Worm (Caenorhabditis elegans): ENCODE results near the gene cpsf-2.

The cpsf-2 gene

DNA sequence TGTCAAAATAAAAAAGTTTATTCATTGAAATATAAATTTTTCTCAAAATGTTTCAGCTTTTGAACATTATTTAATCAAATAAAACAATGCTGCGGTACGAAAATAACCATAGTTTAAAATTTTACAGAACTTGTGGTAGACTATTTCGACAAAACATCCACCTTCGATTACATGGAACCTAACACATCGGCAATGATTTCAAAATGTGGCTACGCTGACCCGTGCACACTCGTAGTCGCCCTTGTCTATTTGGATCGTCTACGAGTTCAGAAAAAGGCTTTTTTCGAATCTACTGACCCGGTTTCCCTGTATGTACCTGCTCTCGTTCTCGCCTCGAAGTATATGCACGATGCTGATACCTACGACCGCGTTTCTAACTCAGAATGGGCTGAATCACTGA, 18.1 kb downstream of the cpsf-2 start:
- TF ChIP-seq ztf-23 (GFP tag; IDR thresholded peaks at IDR 0.05) (no peak), klf-2 (GFP tag; conservative IDR thresholded peaks at IDR 0.05) (no peak)

DNA sequence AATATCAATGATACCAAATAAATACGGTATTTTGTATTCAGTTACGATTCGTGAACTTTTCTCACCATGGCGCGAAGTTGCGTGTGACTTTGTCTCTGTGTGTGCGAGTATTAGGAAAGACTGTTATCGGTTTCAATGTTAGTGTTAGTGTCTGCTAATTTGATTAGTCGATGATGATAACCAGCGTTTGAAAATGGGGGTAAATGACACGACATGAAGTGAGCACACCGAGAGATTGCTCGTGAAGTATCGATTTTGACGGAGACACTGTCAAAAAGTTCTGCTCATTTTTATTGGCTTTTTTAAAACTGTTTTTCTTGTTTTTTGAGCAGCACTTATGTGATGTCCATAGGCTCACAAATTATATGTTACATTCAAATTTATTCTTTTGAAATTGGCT, 19.4 kb downstream of the cpsf-2 start:
- no peak for TF ChIP-seq ztf-29 (GFP tag; IDR thresholded peaks at IDR 0.05)
- no peak for TF ChIP-seq ztf-23 (GFP tag; IDR thresholded peaks at IDR 0.05)
- no peak for TF ChIP-seq T22C8.4 (GFP tag; IDR thresholded peaks at IDR 0.05)
- no peak for TF ChIP-seq tab-1 (GFP tag; IDR thresholded peaks at IDR 0.05)

DNA sequence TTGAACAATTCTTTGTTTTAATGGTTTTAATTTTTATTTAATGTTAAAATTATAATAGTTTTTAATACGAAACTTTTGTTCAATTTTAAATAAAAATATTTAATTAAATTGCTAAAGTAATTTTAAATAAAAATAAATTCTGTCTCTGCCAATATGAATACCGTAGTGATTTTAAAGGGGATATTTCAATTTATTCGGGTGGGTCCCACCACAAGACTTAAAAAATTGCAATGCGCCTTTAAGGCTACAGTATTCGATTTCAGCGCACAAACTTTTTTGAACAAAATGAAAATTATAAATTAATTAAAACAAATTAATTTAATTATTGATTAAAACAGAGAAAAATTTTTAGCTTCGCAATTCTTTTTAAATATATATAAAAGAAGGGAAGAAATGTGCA, 20.1 kb downstream of the cpsf-2 start:
- no peak for TF ChIP-seq tab-1 (GFP tag; IDR thresholded peaks at IDR 0.05)

DNA sequence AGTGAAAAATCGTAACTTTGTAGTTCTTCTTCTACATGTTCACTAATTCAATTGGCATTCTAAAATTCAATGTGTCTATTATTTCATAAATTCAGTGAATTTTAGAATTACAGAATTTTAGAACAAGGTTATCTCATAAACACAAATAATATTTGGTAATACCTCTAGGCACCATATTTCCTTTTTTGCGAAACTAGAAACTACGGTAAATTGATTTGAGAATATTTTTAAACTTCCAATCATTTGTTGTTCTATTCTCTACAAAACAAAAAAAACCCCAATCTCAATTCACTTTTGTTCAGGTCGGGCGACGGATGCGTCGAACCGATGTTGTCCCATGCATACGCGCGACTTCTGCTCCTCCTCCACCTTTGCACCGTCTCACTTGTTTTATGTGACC, 21.0 kb downstream of the cpsf-2 start, which contains the start of gene F09G2.1:
Gene F09G2.1 (plus strand): TSS at position 301 of the 400 bp plus-strand sequence.
- no peak for TF ChIP-seq tab-1 (GFP tag; IDR thresholded peaks at IDR 0.05)
- TF ChIP-seq ztf-29 (GFP tag; IDR thresholded peaks at IDR 0.05): no peak
- TF ChIP-seq med-1 (GFP tag; optimal IDR thresholded peaks at IDR 0.05; ENCODE audit: insufficient read depth): no peak
- TF ChIP-seq ref-1 (GFP tag; conservative IDR thresholded peaks at IDR 0.05): no peak
- TF ChIP-seq T22C8.4 (GFP tag; IDR thresholded peaks at IDR 0.05): no peak
- TF ChIP-seq ztf-23 (GFP tag; IDR thresholded peaks at IDR 0.05): no peak
- TF ChIP-seq flt-1 (GFP tag; IDR thresholded peaks at IDR 0.05): no peak
- TF ChIP-seq cog-1 (tag; optimal IDR thresholded peaks at IDR 0.05): no peak
- no peak for TF ChIP-seq klf-2 (GFP tag; conservative IDR thresholded peaks at IDR 0.05)

DNA sequence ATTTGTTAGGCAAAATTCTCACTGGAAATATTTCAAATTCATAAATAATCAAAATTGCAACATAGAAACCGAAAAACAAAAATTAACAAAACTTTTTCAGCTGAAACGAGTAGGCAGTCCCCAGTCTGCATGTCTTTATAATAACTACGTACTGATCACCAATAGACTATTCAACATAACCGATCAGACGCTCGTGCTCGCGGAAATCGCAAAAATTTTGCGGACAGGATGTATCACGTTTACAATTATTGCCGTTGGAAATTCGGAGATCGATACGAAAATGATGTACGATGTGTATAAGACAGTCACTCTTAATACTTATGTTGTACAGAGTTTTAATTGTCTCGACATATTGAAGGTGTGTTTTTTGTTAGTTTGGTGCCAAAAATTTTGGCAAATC, 22.4 kb downstream of the cpsf-2 start:
- TF ChIP-seq cog-1 (tag; optimal IDR thresholded peaks at IDR 0.05) (no peak), ref-1 (GFP tag; conservative IDR thresholded peaks at IDR 0.05) (no peak), klf-2 (GFP tag; conservative IDR thresholded peaks at IDR 0.05) (no peak), flt-1 (GFP tag; IDR thresholded peaks at IDR 0.05) (no peak), med-1 (GFP tag; optimal IDR thresholded peaks at IDR 0.05; ENCODE audit: insufficient read depth) (no peak), ztf-23 (GFP tag; IDR thresholded peaks at IDR 0.05) (no peak), tab-1 (GFP tag; IDR thresholded peaks at IDR 0.05) (no peak), T22C8.4 (GFP tag; IDR thresholded peaks at IDR 0.05) (no peak), ztf-29 (GFP tag; IDR thresholded peaks at IDR 0.05) (no peak)

DNA sequence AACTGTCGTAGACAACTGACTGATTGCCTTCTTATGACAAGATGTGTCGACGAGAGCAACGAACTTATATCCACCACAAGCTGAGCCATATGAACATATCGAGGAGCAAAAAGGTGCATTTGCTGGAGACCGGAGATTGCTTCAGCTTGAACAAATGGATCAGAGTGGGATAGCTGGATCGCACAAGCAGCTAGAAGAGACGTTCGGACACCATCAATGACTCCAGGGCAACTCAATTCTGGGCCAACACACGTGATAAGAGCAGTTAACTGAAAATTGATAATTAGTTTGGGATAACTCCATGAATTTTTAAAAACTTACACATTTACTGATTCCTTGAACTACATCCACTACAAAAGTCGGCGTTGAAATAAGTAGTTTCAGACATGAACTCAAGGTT, 30.0 kb downstream of the cpsf-2 start:
- TF ChIP-seq cog-1 (tag; optimal IDR thresholded peaks at IDR 0.05) (no peak), ref-1 (GFP tag; conservative IDR thresholded peaks at IDR 0.05) (no peak), klf-2 (GFP tag; conservative IDR thresholded peaks at IDR 0.05) (no peak), ztf-29 (GFP tag; IDR thresholded peaks at IDR 0.05) (no peak), med-1 (GFP tag; optimal IDR thresholded peaks at IDR 0.05; ENCODE audit: insufficient read depth) (no peak), tab-1 (GFP tag; IDR thresholded peaks at IDR 0.05) (no peak), flt-1 (GFP tag; IDR thresholded peaks at IDR 0.05) (no peak), ztf-23 (GFP tag; IDR thresholded peaks at IDR 0.05) (no peak), T22C8.4 (GFP tag; IDR thresholded peaks at IDR 0.05) (no peak)

DNA sequence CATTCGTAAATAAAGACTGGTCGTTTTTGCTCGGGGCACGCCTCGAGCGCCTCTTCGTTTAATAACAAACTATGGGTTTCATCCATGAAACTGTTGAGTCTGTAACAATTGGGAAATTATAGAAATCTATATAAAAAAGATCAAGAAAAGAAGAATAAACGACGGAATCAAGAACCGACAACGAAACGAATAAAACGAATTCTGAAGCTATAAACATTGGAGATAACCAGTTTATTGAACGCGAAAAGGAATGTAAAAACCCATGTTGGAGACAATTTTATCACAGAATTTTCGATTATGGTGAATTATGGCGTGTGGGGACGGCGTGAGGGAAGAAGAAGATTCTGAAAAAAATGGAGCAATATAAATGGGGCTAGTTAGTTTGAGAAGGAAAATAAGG, 35.8 kb downstream of the cpsf-2 start, which contains the start of gene soap-1:
Gene soap-1 (minus strand): TSS at position 101 of the 400 bp plus-strand sequence.
- TF ChIP-seq klf-2 (GFP tag; conservative IDR thresholded peaks at IDR 0.05): no peak
- TF ChIP-seq ref-1 (GFP tag; conservative IDR thresholded peaks at IDR 0.05): no peak

DNA sequence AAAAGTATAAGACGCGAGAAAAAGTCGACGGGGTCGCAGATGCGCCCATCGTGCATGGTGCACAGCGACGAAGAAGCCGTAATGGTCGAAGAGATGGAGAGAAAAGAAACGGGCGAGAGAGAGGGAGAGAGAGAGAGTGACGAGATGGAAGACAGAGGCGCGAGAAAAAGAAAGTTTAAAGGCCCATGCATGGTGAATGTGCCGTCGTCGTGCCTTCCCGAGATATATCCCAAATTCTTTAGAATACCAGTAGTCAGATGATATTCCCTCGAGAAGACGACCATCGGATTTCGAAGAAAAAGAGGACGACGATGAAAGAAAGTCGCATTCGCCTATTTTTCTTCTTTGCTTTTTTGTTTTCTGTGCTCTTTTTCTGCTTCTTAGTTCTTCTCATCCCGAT, 37.0 kb downstream of the cpsf-2 start:
- TF ChIP-seq tab-1 (GFP tag; IDR thresholded peaks at IDR 0.05) (no peak), ref-1 (GFP tag; conservative IDR thresholded peaks at IDR 0.05) (no peak), cog-1 (tag; optimal IDR thresholded peaks at IDR 0.05) (no peak), ztf-23 (GFP tag; IDR thresholded peaks at IDR 0.05) (no peak), flt-1 (GFP tag; IDR thresholded peaks at IDR 0.05) (no peak)

DNA sequence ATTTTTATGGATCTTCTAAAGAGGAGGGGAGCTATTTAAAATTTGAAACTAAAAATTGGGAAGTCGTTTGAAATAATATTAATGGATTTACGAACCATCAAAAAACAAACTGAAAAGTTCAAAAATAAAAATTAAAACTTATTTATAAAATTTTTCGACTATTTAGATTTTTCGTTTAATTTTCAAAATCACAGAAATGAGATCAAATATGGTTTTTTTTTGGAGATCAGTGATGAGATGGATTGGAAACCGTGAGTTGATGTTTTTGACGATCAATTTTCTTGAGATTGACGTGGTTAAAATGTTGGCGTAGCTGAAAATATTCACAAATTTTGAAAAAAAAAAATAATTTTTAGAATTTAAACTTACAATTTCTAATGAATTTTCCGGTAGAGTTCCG, 40.0 kb downstream of the cpsf-2 start, which contains the start of gene C13F10.5:
Gene C13F10.5 (minus strand): TSS at position 101 of the 400 bp plus-strand sequence.
- TF ChIP-seq ztf-23 (GFP tag; IDR thresholded peaks at IDR 0.05): no peak
- no peak for TF ChIP-seq flt-1 (GFP tag; IDR thresholded peaks at IDR 0.05)
- TF ChIP-seq med-1 (GFP tag; optimal IDR thresholded peaks at IDR 0.05; ENCODE audit: insufficient read depth): no peak
- TF ChIP-seq ztf-29 (GFP tag; IDR thresholded peaks at IDR 0.05): no peak

DNA sequence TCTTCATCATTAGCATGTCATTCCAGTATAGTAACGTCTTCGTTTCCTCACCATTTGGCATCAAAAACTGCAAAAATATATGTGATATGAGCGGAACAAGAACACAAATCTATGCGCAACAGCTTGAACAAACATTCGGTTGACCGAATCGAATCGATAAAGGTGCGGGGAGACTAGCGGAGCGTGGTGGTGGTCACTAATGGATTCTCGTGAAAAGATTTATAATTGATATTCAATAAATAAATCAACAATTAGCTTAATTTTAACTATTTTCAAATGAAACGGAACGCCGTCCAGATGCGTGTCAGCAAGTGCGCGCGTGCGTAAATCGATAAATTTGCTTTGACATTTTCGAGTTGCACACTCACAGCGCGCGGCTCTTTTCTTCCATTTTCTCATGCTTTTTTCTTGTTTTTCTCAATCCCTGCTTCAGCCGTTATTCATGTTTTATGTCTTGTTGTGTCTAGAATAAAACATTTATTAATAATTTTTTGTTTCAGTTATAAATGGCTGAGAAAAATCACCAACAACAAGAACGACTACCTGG, 42.1 kb downstream of the cpsf-2 start, which contains the start of the genes C13F10.8, C13F10.6 and kxd-1:
Gene C13F10.8 (minus strand): TSS at position 51 of the 547 bp plus-strand sequence.
Gene C13F10.6 (minus strand): TSS at position 67 of the 547 bp plus-strand sequence.
Gene kxd-1 (plus strand): TSS at position 497 of the 547 bp plus-strand sequence.
- TF ChIP-seq ztf-29 (GFP tag; IDR thresholded peaks at IDR 0.05) (no peak), cog-1 (tag; optimal IDR thresholded peaks at IDR 0.05) (no peak), T22C8.4 (GFP tag; IDR thresholded peaks at IDR 0.05) (no peak), flt-1 (GFP tag; IDR thresholded peaks at IDR 0.05) (no peak), med-1 (GFP tag; optimal IDR thresholded peaks at IDR 0.05; ENCODE audit: insufficient read depth) (no peak), tab-1 (GFP tag; IDR thresholded peaks at IDR 0.05) (no peak), ref-1 (GFP tag; conservative IDR thresholded peaks at IDR 0.05) (no peak), ztf-23 (GFP tag; IDR thresholded peaks at IDR 0.05) (no peak), klf-2 (GFP tag; conservative IDR thresholded peaks at IDR 0.05) (no peak)

DNA sequence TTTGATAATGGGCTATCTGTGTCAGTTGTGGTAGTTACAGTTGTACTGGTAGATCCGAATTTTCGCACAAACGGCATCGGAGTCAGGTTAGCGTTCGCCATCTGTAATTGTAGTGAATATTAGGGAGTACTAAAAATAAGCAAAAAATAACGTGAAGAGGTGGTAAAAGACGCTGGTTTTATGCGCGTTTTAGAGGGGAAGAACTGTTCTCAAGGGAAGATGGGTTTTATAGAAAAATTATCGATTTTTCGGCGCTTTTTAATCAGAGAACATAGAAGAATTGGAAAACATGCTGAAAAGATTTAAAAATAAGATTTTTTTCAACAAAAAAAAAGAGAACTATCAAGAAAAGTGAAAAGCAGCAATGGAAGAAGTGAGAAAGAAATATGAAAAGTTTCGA, 44.2 kb downstream of the cpsf-2 start, which contains the start of gene C13F10.7:
Gene C13F10.7 (minus strand): TSS at position 101 of the 400 bp plus-strand sequence.
- no peak for TF ChIP-seq T22C8.4 (GFP tag; IDR thresholded peaks at IDR 0.05)
- TF ChIP-seq med-1 (GFP tag; optimal IDR thresholded peaks at IDR 0.05; ENCODE audit: insufficient read depth): no peak
- no peak for TF ChIP-seq ref-1 (GFP tag; conservative IDR thresholded peaks at IDR 0.05)
- TF ChIP-seq ztf-29 (GFP tag; IDR thresholded peaks at IDR 0.05): no peak
- no peak for TF ChIP-seq cog-1 (tag; optimal IDR thresholded peaks at IDR 0.05)
- TF ChIP-seq flt-1 (GFP tag; IDR thresholded peaks at IDR 0.05): no peak
- TF ChIP-seq tab-1 (GFP tag; IDR thresholded peaks at IDR 0.05): no peak
- TF ChIP-seq klf-2 (GFP tag; conservative IDR thresholded peaks at IDR 0.05): no peak
- no peak for TF ChIP-seq ztf-23 (GFP tag; IDR thresholded peaks at IDR 0.05)

All from whole organism, midembryonic.